Fruit fly (Drosophila melanogaster) whole organism, embryonic: ENCODE data around the gene Fife.
A peak's percentile ranks its signal among the peaks of the same experiment; 100 is the strongest.

ENCODE experiments used
- ATbp ChIP-seq: fragments of 200-800 bp; sonication (Bioruptor generic); optimal IDR thresholded peaks from 2 replicates; lab custom pipeline; 2017; ENCODE audit warnings: missing biosample characterization, mild to moderate bottlenecking, missing genetic modification characterization, missing genetic modification reagents
- Atf-2 ChIP-seq: fragments of 200-800 bp; sonication (Bioruptor generic); optimal IDR thresholded peaks from 2 replicates; lab custom pipeline; 2016; ENCODE audit warnings: missing biosample characterization, missing genetic modification characterization
- B-H1 ChIP-seq: fragments of 200-800 bp; sonication (Bioruptor generic); IDR thresholded peaks from 3 replicates; pipeline ENCODE4 v1.3.6; 2022; ENCODE audit warnings: missing biosample characterization, missing genetic modification characterization
- CG10959 ChIP-seq: fragments of 200-800 bp; sonication (Bioruptor generic); IDR thresholded peaks from 2 replicates; pipeline ENCODE4 v1.3.6; 2022; ENCODE audit warnings: missing biosample characterization, missing genetic modification characterization
- CG11696 ChIP-seq: fragments of 200-800 bp; sonication (Bioruptor generic); IDR thresholded peaks from 2 replicates; pipeline ENCODE4 v1.3.6; 2022; ENCODE audit warnings: missing biosample characterization, missing genetic modification characterization
- CG12071 ChIP-seq: fragments of 200-800 bp; sonication (Bioruptor generic); optimal IDR thresholded peaks from 3 replicates; lab custom pipeline; 2018; ENCODE audit warnings: missing biosample characterization, mild to moderate bottlenecking, missing genetic modification characterization
- CG12299 ChIP-seq: fragments of 200-800 bp; sonication (Bioruptor generic); optimal IDR thresholded peaks from 2 replicates; lab custom pipeline; 2018; ENCODE audit warnings: missing biosample characterization, mild to moderate bottlenecking, missing genetic modification characterization
- CG12391 ChIP-seq: fragments of 200-800 bp; sonication (Bioruptor generic); optimal IDR thresholded peaks from 3 replicates; lab custom pipeline; 2018; ENCODE audit warnings: missing biosample characterization, mild to moderate bottlenecking, missing genetic modification characterization, moderate library complexity
- CG12942 ChIP-seq: fragments of 200-800 bp; sonication (Bioruptor generic); optimal IDR thresholded peaks from 3 replicates; lab custom pipeline; 2016; ENCODE audit warnings: missing biosample characterization, missing genetic modification characterization
- CG13775 ChIP-seq: fragments of 200-800 bp; sonication (Bioruptor generic); optimal IDR thresholded peaks from 3 replicates; lab custom pipeline; 2017; ENCODE audit warnings: missing biosample characterization, mild to moderate bottlenecking, missing genetic modification characterization
- CG15269 ChIP-seq: fragments of 200-800 bp; sonication (Bioruptor generic); optimal IDR thresholded peaks from 2 replicates; lab custom pipeline; 2018; ENCODE audit warnings: missing biosample characterization, mild to moderate bottlenecking, missing genetic modification characterization, moderate library complexity
- CG15479 ChIP-seq: fragments of 200-800 bp; sonication (Bioruptor generic); optimal IDR thresholded peaks from 3 replicates; lab custom pipeline; 2019; ENCODE audit warnings: missing biosample characterization, mild to moderate bottlenecking, missing genetic modification characterization, moderate library complexity
- CG17361 ChIP-seq: fragments of 200-800 bp; sonication (Bioruptor generic); IDR thresholded peaks from 3 replicates; pipeline ENCODE4 v1.3.6; 2022; ENCODE audit warnings: missing biosample characterization, missing genetic modification characterization
- CG3847 ChIP-seq: fragments of 200-800 bp; sonication (Bioruptor generic); IDR thresholded peaks from 2 replicates; pipeline ENCODE4 v1.3.6; 2022; ENCODE audit warnings: missing biosample characterization, missing genetic modification characterization
- CG4424 ChIP-seq: fragments of 200-800 bp; sonication (Bioruptor generic); optimal IDR thresholded peaks from 3 replicates; lab custom pipeline; 2016; ENCODE audit warnings: missing biosample characterization, missing genetic modification characterization
- CG4730 ChIP-seq: fragments of 200-800 bp; sonication (Bioruptor generic); IDR thresholded peaks from 2 replicates; pipeline ENCODE4 v1.3.6; 2022; ENCODE audit warnings: missing biosample characterization, missing genetic modification characterization
- CG6689 ChIP-seq: fragments of 200-800 bp; sonication (Bioruptor generic); IDR thresholded peaks from 2 replicates; pipeline ENCODE4 v1.3.6; 2022; ENCODE audit warnings: missing biosample characterization, missing genetic modification characterization
- CG9609 ChIP-seq: fragments of 200-800 bp; sonication (Bioruptor generic); optimal IDR thresholded peaks from 3 replicates; lab custom pipeline; 2016; ENCODE audit warnings: missing biosample characterization, missing genetic modification characterization
- CG9932 ChIP-seq: fragments of 200-800 bp; sonication (Bioruptor generic); IDR thresholded peaks from 2 replicates; pipeline ENCODE4 v1.3.6; 2022; ENCODE audit warnings: missing biosample characterization, missing genetic modification characterization
- CkIIα-i1 ChIP-seq: fragments of 200-800 bp; sonication (Bioruptor generic); IDR thresholded peaks from 2 replicates; pipeline ENCODE4 v1.3.6; 2022; ENCODE audit warnings: missing biosample characterization, missing genetic modification characterization
- D19A ChIP-seq: fragments of 200-800 bp; optimal IDR thresholded peaks from 3 replicates; lab custom pipeline; 2019; ENCODE audit warnings: missing biosample characterization, mild to moderate bottlenecking, missing genetic modification characterization, moderate library complexity
- E2f2 ChIP-seq: fragments of 200-800 bp; sonication (Bioruptor generic); IDR thresholded peaks from 2 replicates; pipeline ENCODE4 v1.3.6; 2022; ENCODE audit warnings: missing biosample characterization, missing genetic modification characterization
- Eip74EF ChIP-seq, 2 experiments: fragments of 200-800 bp in 1 of 2; fragments of >200 bp in 1 of 2; sonication (Bioruptor generic) in 1 of 2; optimal IDR thresholded peaks; 2 replicates each; lab custom pipeline; 2017 to 2019; ENCODE audit warnings: missing biosample characterization in 2 of 2, missing genetic modification characterization in 2 of 2, mild to moderate bottlenecking in 1 of 2, moderate library complexity in 1 of 2
- Elba2 ChIP-seq: fragments of 200-800 bp; sonication (Bioruptor generic); optimal IDR thresholded peaks from 3 replicates; lab custom pipeline; 2016; ENCODE audit warnings: missing biosample characterization, missing genetic modification characterization
- Fer1 ChIP-seq: fragments of 200-800 bp; sonication (Bioruptor generic); optimal IDR thresholded peaks from 2 replicates; lab custom pipeline; 2017; ENCODE audit warnings: missing biosample characterization, mild to moderate bottlenecking, missing genetic modification characterization
- Gsc ChIP-seq: fragments of 200-800 bp; sonication (Bioruptor generic); IDR thresholded peaks from 2 replicates; pipeline ENCODE4 v1.3.6; 2022; ENCODE audit warnings: missing biosample characterization, missing genetic modification characterization
- H2.0 ChIP-seq: fragments of 200-800 bp; sonication (Bioruptor generic); IDR thresholded peaks from 2 replicates; pipeline ENCODE4 v1.3.6; 2022; ENCODE audit warnings: missing biosample characterization, missing genetic modification characterization
- HLH3B ChIP-seq: fragments of 200-800 bp; sonication (Bioruptor generic); IDR thresholded peaks from 2 replicates; pipeline ENCODE4 v1.3.6; 2022; ENCODE audit warnings: missing biosample characterization, missing genetic modification characterization
- HLH54F ChIP-seq: fragments of 200-800 bp; sonication (Bioruptor generic); optimal IDR thresholded peaks from 3 replicates; lab custom pipeline; 2016; ENCODE audit warnings: missing biosample characterization, missing genetic modification characterization
- Hand ChIP-seq: fragments of 200-800 bp; sonication (Bioruptor generic); optimal IDR thresholded peaks from 2 replicates; lab custom pipeline; 2017; ENCODE audit warnings: mild to moderate bottlenecking, missing biosample characterization, missing genetic modification reagents, missing genetic modification characterization
- Hey ChIP-seq: fragments of 200-800 bp; sonication (Bioruptor generic); optimal IDR thresholded peaks from 3 replicates; lab custom pipeline; 2018; ENCODE audit warnings: missing biosample characterization, mild to moderate bottlenecking, missing genetic modification characterization
- Hmr ChIP-seq: fragments of 200-800 bp; sonication (Bioruptor generic); optimal IDR thresholded peaks from 3 replicates; lab custom pipeline; 2017; ENCODE audit warnings: mild to moderate bottlenecking, missing biosample characterization, missing genetic modification reagents, missing genetic modification characterization
- Hsf ChIP-seq: fragments of 200-800 bp; sonication (Bioruptor generic); optimal IDR thresholded peaks from 3 replicates; lab custom pipeline; 2016; ENCODE audit warnings: missing biosample characterization, missing genetic modification characterization
- Sin3A ChIP-seq: fragments of >200 bp; optimal IDR thresholded peaks from 2 replicates; lab custom pipeline; 2018
- Six4 ChIP-seq: fragments of 200-800 bp; sonication (Bioruptor generic); optimal IDR thresholded peaks from 2 replicates; lab custom pipeline; 2016; ENCODE audit warnings: missing biosample characterization, missing genetic modification characterization
- Ssrp ChIP-seq: fragments of 200-800 bp; sonication (Bioruptor generic); optimal IDR thresholded peaks from 2 replicates; lab custom pipeline; 2018; ENCODE audit warnings: missing biosample characterization, mild to moderate bottlenecking, missing genetic modification characterization, moderate library complexity
- bbx ChIP-seq: fragments of 200-800 bp; sonication (Bioruptor generic); IDR thresholded peaks from 2 replicates; pipeline ENCODE4 v1.3.6; 2022; ENCODE audit warnings: missing biosample characterization, missing genetic modification characterization; ENCODE audit not compliant: partially characterized antibody
- cas ChIP-seq: fragments of 200-800 bp; sonication (Bioruptor generic); IDR thresholded peaks from 2 replicates; pipeline ENCODE4 v1.3.6; 2022; ENCODE audit warnings: missing biosample characterization, missing genetic modification characterization
- ci ChIP-seq: fragments of 200-800 bp; sonication (Bioruptor generic); IDR thresholded peaks from 3 replicates; pipeline ENCODE4 v1.3.6; 2022; ENCODE audit warnings: missing biosample characterization, missing genetic modification characterization
- croc ChIP-seq: fragments of 200-800 bp; sonication (Bioruptor generic); conservative IDR thresholded peaks from 3 replicates; pipeline ENCODE4 v1.3.6; 2022; ENCODE audit warnings: missing biosample characterization, missing genetic modification characterization
- ewg ChIP-seq: fragments of 200-800 bp; sonication (Bioruptor generic); optimal IDR thresholded peaks from 3 replicates; lab custom pipeline; 2017; ENCODE audit warnings: mild to moderate bottlenecking, missing biosample characterization, missing genetic modification reagents, missing genetic modification characterization
- hb ChIP-seq: fragments of 200-800 bp; sonication (Bioruptor generic); IDR thresholded peaks from 3 replicates; pipeline ENCODE4 v1.3.6; 2022; ENCODE audit warnings: missing biosample characterization, missing genetic modification characterization; ENCODE audit not compliant: partially characterized antibody
- kay ChIP-seq: fragments of 200-800 bp; sonication (Bioruptor generic); optimal IDR thresholded peaks from 2 replicates; lab custom pipeline; 2016; ENCODE audit warnings: missing biosample characterization, missing genetic modification characterization
- lbe ChIP-seq: fragments of 200-800 bp; sonication (Bioruptor generic); optimal IDR thresholded peaks from 2 replicates; lab custom pipeline; 2016; ENCODE audit warnings: missing biosample characterization, mild to moderate bottlenecking, missing genetic modification characterization
- luna ChIP-seq: fragments of 200-800 bp; sonication (Bioruptor generic); optimal IDR thresholded peaks from 2 replicates; lab custom pipeline; 2016; ENCODE audit warnings: missing biosample characterization, missing genetic modification characterization
- mirr ChIP-seq: fragments of 200-800 bp; sonication (Bioruptor generic); optimal IDR thresholded peaks from 3 replicates; lab custom pipeline; 2018; ENCODE audit warnings: missing biosample characterization, mild to moderate bottlenecking, missing genetic modification characterization
- pros ChIP-seq: fragments of 200-800 bp; sonication (Bioruptor generic); optimal IDR thresholded peaks from 3 replicates; lab custom pipeline; 2019; ENCODE audit warnings: missing biosample characterization, mild to moderate bottlenecking, missing genetic modification characterization, moderate library complexity
- row ChIP-seq: fragments of 200-800 bp; sonication (Bioruptor generic); IDR thresholded peaks from 3 replicates; pipeline ENCODE4 v1.3.6; 2022; ENCODE audit warnings: missing biosample characterization, missing genetic modification characterization
- salm ChIP-seq: fragments of 200-800 bp; sonication (Bioruptor generic); optimal IDR thresholded peaks from 2 replicates; lab custom pipeline; 2018; ENCODE audit warnings: missing biosample characterization, mild to moderate bottlenecking, missing genetic modification characterization
- slp2 ChIP-seq: fragments of 200-800 bp; sonication (Bioruptor generic); optimal IDR thresholded peaks from 2 replicates; lab custom pipeline; 2016; ENCODE audit warnings: missing biosample characterization, missing genetic modification characterization
- usp ChIP-seq: fragments of >200 bp; optimal IDR thresholded peaks from 2 replicates; lab custom pipeline; 2017; ENCODE audit warnings: missing biosample characterization, missing genetic modification characterization
- wdn ChIP-seq: fragments of 200-800 bp; sonication (Bioruptor generic); IDR thresholded peaks from 2 replicates; pipeline ENCODE4 v1.3.6; 2022; ENCODE audit warnings: missing biosample characterization, missing genetic modification characterization

Fife gene

DNA sequence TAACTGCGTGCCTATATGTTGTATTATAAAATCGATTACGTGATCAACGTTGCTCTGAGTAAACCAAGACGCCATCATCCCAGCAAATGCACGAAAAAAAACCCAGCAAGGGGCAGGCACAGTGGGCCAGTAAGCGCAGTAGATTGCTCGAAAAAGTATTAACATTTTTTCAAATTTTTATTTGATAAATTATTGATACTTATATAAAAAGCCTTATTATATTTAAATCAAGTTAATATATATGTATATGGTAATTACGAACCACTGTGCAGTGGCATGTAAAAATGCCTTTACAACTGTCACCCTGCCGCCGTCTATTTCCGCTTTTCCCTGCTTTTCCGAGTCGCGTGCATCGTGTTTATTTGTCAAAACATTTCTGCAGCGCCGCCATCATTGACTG is 15.5 kb upstream of the Fife start (continued):
- no peak for TF ChIP-seq CG12391 (tag; lab: Kevin White, UChicago)
- peak; percentile 39; the same call in 1 of the 2 replicates for TF ChIP-seq E2f2
- peak; percentile 76 for TF ChIP-seq ci (GFP tag; lab: Robert Waterston, UW)
- no peak for TF ChIP-seq salm (tag; lab: Kevin White, UChicago)
- TF ChIP-seq Hey (tag; lab: Kevin White, UChicago): no peak
- no peak for TF ChIP-seq slp2 (GFP tag; lab: Kevin White, UChicago)
- peak; percentile 66 for TF ChIP-seq HLH3B
- no peak for TF ChIP-seq luna (GFP tag; lab: Kevin White, UChicago)
- TF ChIP-seq Eip74EF (GFP tag; optimal IDR thresholded peaks at IDR 0.05; lab: Kevin White, UChicago): no peak
- no peak for TF ChIP-seq CG12942 (GFP tag; lab: Kevin White, UChicago)
- 0 out of 2 replicates have a peak, but pooled peaks have one; percentile 37 for TF ChIP-seq CG11696 (GFP tag; lab: Robert Waterston, UW)
- TF ChIP-seq croc (GFP tag; lab: Robert Waterston, UW): no peak
- no peak for TF ChIP-seq bbx (GFP tag; lab: Robert Waterston, UW)
- no peak for TF ChIP-seq Elba2
- peak; percentile 72 for TF ChIP-seq row
- TF ChIP-seq CG6689 (GFP tag; lab: Robert Waterston, UW): peak; percentile 75
- peak; percentile 6 for TF ChIP-seq Ssrp (tag; lab: Kevin White, UChicago)
- no peak for TF ChIP-seq CG10959 (GFP tag; lab: Robert Waterston, UW)
- TF ChIP-seq hb: no peak
- no peak for TF ChIP-seq ATbp
- peak; percentile 27 for TF ChIP-seq Hmr (GFP tag; lab: Kevin White, UChicago)
- no peak for TF ChIP-seq CG15479 (GFP tag; lab: Kevin White, UChicago)
- no peak for TF ChIP-seq Gsc (GFP tag; lab: Robert Waterston, UW)
- TF ChIP-seq HLH54F (GFP tag; lab: Kevin White, UChicago): no peak
- peak; percentile 45; the same call in 1 of the 2 replicates for TF ChIP-seq cas (GFP tag; lab: Robert Waterston, UW)
- no peak for TF ChIP-seq CG17361
- TF ChIP-seq usp (GFP tag; lab: Kevin White, UChicago): no peak
- no peak for TF ChIP-seq Atf-2 (GFP tag; lab: Kevin White, UChicago)
- peak; percentile 31 for TF ChIP-seq CG13775 (GFP tag; lab: Kevin White, UChicago)
- TF ChIP-seq CkIIα-i1 (GFP tag; lab: Robert Waterston, UW): no peak
- TF ChIP-seq CG3847: peak; percentile 76
- TF ChIP-seq pros (GFP tag; lab: Kevin White, UChicago): no peak
- TF ChIP-seq ewg: no peak
- no peak for TF ChIP-seq CG12299 (tag; lab: Kevin White, UChicago)
- peak; percentile 68 for TF ChIP-seq H2.0 (GFP tag; lab: Robert Waterston, UW)
- no peak for TF ChIP-seq Sin3A (lab: Kevin White, UChicago)
- peak; percentile 37; the same call in 1 of the 2 replicates for TF ChIP-seq CG4730 (GFP tag; lab: Robert Waterston, UW)
- TF ChIP-seq B-H1: peak; percentile 44; the same call in 1 of the 3 replicates
- no peak for TF ChIP-seq CG4424 (GFP tag; lab: Kevin White, UChicago)
- peak; percentile 70 for TF ChIP-seq CG9932 (GFP tag; lab: Robert Waterston, UW)
- no peak for TF ChIP-seq Hand (GFP tag; lab: Kevin White, UChicago)
- TF ChIP-seq wdn (GFP tag; lab: Robert Waterston, UW): 0 out of 2 replicates have a peak, but pooled peaks have one; percentile 20
- no peak for TF ChIP-seq CG9609
- no peak for TF ChIP-seq D19A (tag; lab: Kevin White, UChicago)
- TF ChIP-seq Six4: no peak
- TF ChIP-seq CG12071 (GFP tag; lab: Kevin White, UChicago): no peak
- TF ChIP-seq lbe (GFP tag; lab: Kevin White, UChicago): no peak
- no peak for TF ChIP-seq kay (GFP tag; lab: Kevin White, UChicago)
- TF ChIP-seq Fer1 (GFP tag; lab: Kevin White, UChicago): no peak
- TF ChIP-seq CG15269 (tag; lab: Kevin White, UChicago): peak; percentile 45
- TF ChIP-seq mirr (GFP tag; lab: Kevin White, UChicago): no peak
- TF ChIP-seq Hsf (GFP tag; lab: Kevin White, UChicago): no peak
